Worm (Caenorhabditis elegans) whole organism, L3 larva: ENCODE data around the gene bus-19.

Source experiments
- nfya-1 ChIP-seq: sonication (generic microtip); optimal IDR thresholded peaks from 2 replicates; lab custom pipeline; 2017; ENCODE audit warnings: missing genetic modification characterization, mild to moderate bottlenecking, missing compliant biosample characterization, antibody characterized with exemption, moderate library complexity; ENCODE audit not compliant: insufficient read depth
- nhr-237 ChIP-seq: fragments of 150-350 bp; optimal IDR thresholded peaks from 2 replicates; lab custom pipeline; 2014; ENCODE audit warnings: missing biosample characterization, missing genetic modification characterization
- nhr-25 ChIP-seq: sonication (generic microtip); optimal IDR thresholded peaks from 2 replicates; lab custom pipeline; 2017; ENCODE audit warnings: missing biosample characterization, missing genetic modification characterization
- pha-4 ChIP-seq: fragments of 150-350 bp; optimal IDR thresholded peaks from 2 replicates; lab custom pipeline; 2014; ENCODE audit warnings: missing biosample characterization, missing genetic modification reagents, missing genetic modification characterization

- no peak for TF ChIP-seq nfya-1
- no peak for TF ChIP-seq nhr-237 (tag; lab: Kevin White, UChicago)
- TF ChIP-seq pha-4 (tag; lab: Kevin White, UChicago): no peak
- TF ChIP-seq nhr-25 (tag; lab: Kevin White, UChicago): no peak
Measured at ce11 chrV:12898583-12899232, 26.9 kb downstream of the bus-19 start.
